Worm (Caenorhabditis elegans) whole organism, young adult: ENCODE results near the gene F54D5.5.

Experiments
- F10E7.11 ChIP-seq: sonication (generic microtip); optimal IDR thresholded peaks from 2 replicates; lab custom pipeline; 2017; ENCODE audit warnings: mild to moderate bottlenecking, missing genetic modification characterization, moderate library complexity, missing compliant biosample characterization
- F37B4.10 ChIP-seq: fragments of 200-800 bp; sonication (Bioruptor generic); IDR thresholded peaks from 2 replicates; pipeline ENCODE4 v1.3.6; 2022; ENCODE audit warnings: missing genetic modification characterization, missing compliant biosample characterization
- ama-1 ChIP-seq, 3 experiments: fragments of 150-350 bp in 1 of 3; sonication (generic microtip) in 2 of 3; optimal IDR thresholded peaks; 2 replicates each; lab custom pipeline; 2014 to 2018; ENCODE audit warnings: missing biosample characterization in 2 of 3, missing genetic modification characterization in 2 of 3, missing genetic modification reagents in 2 of 3
- athp-1 ChIP-seq: sonication (generic microtip); optimal IDR thresholded peaks from 2 replicates; lab custom pipeline; 2017; ENCODE audit warnings: mild to moderate bottlenecking, missing genetic modification characterization, missing compliant biosample characterization
- dpl-1 ChIP-seq: fragments of 150-350 bp; optimal IDR thresholded peaks from 2 replicates; lab custom pipeline; 2014; ENCODE audit warnings: missing biosample characterization, missing genetic modification reagents, missing genetic modification characterization
- nhr-90 ChIP-seq: sonication (generic microtip); optimal IDR thresholded peaks from 2 replicates; lab custom pipeline; 2016; ENCODE audit warnings: missing genotype, mild to moderate bottlenecking, missing genetic modification characterization, missing compliant biosample characterization
- sptf-2 ChIP-seq: fragments of 200-800 bp; sonication (Bioruptor generic); optimal IDR thresholded peaks from 2 replicates; lab custom pipeline; 2018; ENCODE audit warnings: mild to moderate bottlenecking, missing genetic modification characterization, missing compliant biosample characterization

DNA sequence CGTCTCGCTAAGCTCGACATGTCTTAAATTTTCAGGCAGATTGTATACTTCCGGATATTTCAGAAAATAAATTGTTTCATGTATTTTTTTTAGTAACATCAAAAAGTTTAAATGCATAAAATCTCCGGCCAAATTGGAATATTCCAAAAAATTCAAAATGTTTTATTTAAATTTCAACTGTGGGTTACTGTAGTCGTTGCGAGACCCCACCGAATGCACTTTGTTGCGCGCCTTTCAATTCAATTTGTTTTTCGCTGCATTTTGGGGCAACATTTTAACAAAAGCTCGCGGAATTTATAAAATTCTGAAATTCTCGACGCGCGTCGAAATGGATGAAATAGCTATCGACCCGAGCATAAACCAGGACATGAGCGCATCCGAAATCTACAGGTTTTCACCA lies 6.1 kb upstream of the F54D5.5 start, which contains the start of gene F54D5.2:
- TF ChIP-seq dpl-1 (GFP tag; lab: Kevin White, UChicago) (peak; percentile 9), athp-1 (tag; lab: Kevin White, UChicago) (no peak), nhr-90 (no peak), sptf-2 (GFP tag; lab: Kevin White, UChicago) (no peak), F10E7.11 (tag; lab: Kevin White, UChicago) (no peak), F37B4.10 (no peak), ama-1 (optimal IDR thresholded peaks at IDR 0.05; lab: Kevin White, UChicago) (no peak), ama-1 (GFP tag; optimal IDR thresholded peaks at IDR 0.05; lab: Kevin White, UChicago) (no peak)
